Worm (Caenorhabditis elegans) whole organism, L4 larva: Measurements from ENCODE around the gene hlh-13.

Experiments
- D1046.2 ChIP-seq: fragments of 200-800 bp; sonication (Bioruptor generic); IDR thresholded peaks from 2 replicates; pipeline ENCODE4 v1.3.6; 2022; ENCODE audit warnings: missing genetic modification characterization, missing compliant biosample characterization
- F10B5.3 ChIP-seq: sonication (generic microtip); optimal IDR thresholded peaks from 2 replicates; lab custom pipeline; 2016; ENCODE audit warnings: mild to moderate bottlenecking, missing genetic modification characterization, missing compliant biosample characterization
- T20F7.1 ChIP-seq: fragments of 200-800 bp; sonication (Bioruptor generic); optimal IDR thresholded peaks from 2 replicates; lab custom pipeline; 2018; ENCODE audit warnings: mild to moderate bottlenecking, missing genetic modification characterization, missing compliant biosample characterization
- T26A8.4 ChIP-seq: fragments of 200-800 bp; sonication (Bioruptor generic); IDR thresholded peaks from 2 replicates; pipeline ENCODE4 v1.3.6; 2022; ENCODE audit warnings: missing genetic modification characterization, missing compliant biosample characterization
- Y105C5A.15 ChIP-seq: fragments of 200-800 bp; sonication (Bioruptor generic); IDR thresholded peaks from 2 replicates; pipeline ENCODE4 v1.3.6; 2022; ENCODE audit warnings: missing genetic modification characterization, missing compliant biosample characterization
- ZK337.2 ChIP-seq: fragments of 200-800 bp; sonication (Bioruptor generic); IDR thresholded peaks from 2 replicates; pipeline ENCODE4 v1.3.6; 2022; ENCODE audit warnings: missing genetic modification reagents, missing genetic modification characterization, missing compliant biosample characterization
- aha-1 ChIP-seq: fragments of 150-350 bp; peaks from one replicate; lab custom pipeline; 2014; ENCODE audit warnings: missing biosample characterization, missing genetic modification characterization
- ama-1 ChIP-seq: fragments of 150-350 bp; optimal IDR thresholded peaks from 2 replicates; lab custom pipeline; 2014; ENCODE audit warnings: inconsistent platforms, mixed read lengths
- attf-4 ChIP-seq: sonication (generic microtip); optimal IDR thresholded peaks from 3 replicates; lab custom pipeline; 2017; ENCODE audit warnings: missing biosample characterization, missing genetic modification characterization
- ceh-20 ChIP-seq: fragments of 200-800 bp; sonication (Bioruptor generic); IDR thresholded peaks from 2 replicates; pipeline ENCODE4 v1.3.6; 2022; ENCODE audit warnings: missing genetic modification reagents, missing genetic modification characterization, missing compliant biosample characterization
- ceh-44 ChIP-seq: fragments of 200-800 bp; sonication (Bioruptor generic); IDR thresholded peaks from 2 replicates; pipeline ENCODE4 v1.3.6; 2022; ENCODE audit warnings: missing genetic modification reagents, missing genetic modification characterization, missing compliant biosample characterization
- daf-16 ChIP-seq, 3 experiments: sonication (generic microtip); optimal IDR thresholded peaks; 2 replicates each; lab custom pipeline; 2016 to 2017; ENCODE audit warnings: missing genetic modification characterization in 3 of 3, missing genetic modification reagents in 3 of 3, mild to moderate bottlenecking in 2 of 3, missing compliant biosample characterization in 2 of 3, missing biosample characterization in 1 of 3, moderate library complexity in 1 of 3
- dmd-6 ChIP-seq: fragments of 200-800 bp; sonication (Bioruptor generic); IDR thresholded peaks from 2 replicates; pipeline ENCODE4 v1.3.6; 2022; ENCODE audit warnings: missing genetic modification reagents, missing genetic modification characterization, missing compliant biosample characterization
- dve-1 ChIP-seq: sonication (generic microtip); optimal IDR thresholded peaks from 2 replicates; lab custom pipeline; 2017; ENCODE audit warnings: antibody characterized with exemption, mild to moderate bottlenecking, missing genetic modification characterization, missing compliant biosample characterization; ENCODE audit not compliant: insufficient read depth
- fkh-10 ChIP-seq: fragments of 150-350 bp; optimal IDR thresholded peaks from 2 replicates; lab custom pipeline; 2014; ENCODE audit warnings: missing biosample characterization, missing genetic modification reagents, missing genetic modification characterization
- gei-8 ChIP-seq: fragments of 200-800 bp; sonication (Bioruptor generic); optimal IDR thresholded peaks from 2 replicates; lab custom pipeline; 2018; ENCODE audit warnings: mild to moderate bottlenecking, missing genetic modification characterization, missing compliant biosample characterization
- hif-1 ChIP-seq, 2 experiments: sonication (generic microtip); optimal IDR thresholded peaks; 2 replicates each; lab custom pipeline; 2016 to 2017; ENCODE audit warnings: missing compliant biosample characterization in 2 of 2, missing genetic modification characterization in 2 of 2, missing genetic modification reagents in 2 of 2, missing genotype in 2 of 2, mild to moderate bottlenecking in 1 of 2
- hmg-1.1 ChIP-seq: fragments of 200-800 bp; sonication (Bioruptor generic); IDR thresholded peaks from 2 replicates; pipeline ENCODE4 v1.3.6; 2022; ENCODE audit warnings: missing genetic modification reagents, missing genetic modification characterization, missing compliant biosample characterization
- lim-7 ChIP-seq: fragments of 200-800 bp; sonication (Bioruptor generic); IDR thresholded peaks from 2 replicates; pipeline ENCODE4 v1.3.6; 2022; ENCODE audit warnings: missing genetic modification characterization, missing compliant biosample characterization
- lin-1 ChIP-seq: fragments of 200-800 bp; sonication (Bioruptor generic); IDR thresholded peaks from 2 replicates; pipeline ENCODE4 v1.3.6; 2022; ENCODE audit warnings: missing genetic modification reagents, missing genetic modification characterization, missing compliant biosample characterization
- lin-38 ChIP-seq: fragments of 200-800 bp; sonication (Bioruptor generic); IDR thresholded peaks from 2 replicates; pipeline ENCODE4 v1.3.6; 2022; ENCODE audit warnings: missing genetic modification reagents, missing genetic modification characterization, missing compliant biosample characterization
- lsy-2 ChIP-seq, 2 experiments: fragments of 150-350 bp in 1 of 2; sonication (generic microtip) in 1 of 2; optimal IDR thresholded peaks; 2 replicates each; lab custom pipeline; 2014 to 2017; ENCODE audit warnings: missing biosample characterization in 2 of 2, missing genetic modification characterization in 2 of 2
- madf-9 ChIP-seq: fragments of 200-800 bp; sonication (Bioruptor generic); conservative IDR thresholded peaks from 2 replicates; pipeline ENCODE4 v1.3.6; 2022; ENCODE audit warnings: missing genetic modification reagents, missing genetic modification characterization, missing compliant biosample characterization
- mdl-1 ChIP-seq, 2 experiments: fragments of 150-350 bp in 1 of 2; sonication (generic microtip) in 1 of 2; optimal IDR thresholded peaks; 2 replicates each; lab custom pipeline; 2014 to 2017; ENCODE audit warnings: missing biosample characterization in 2 of 2, missing genetic modification characterization in 2 of 2
- mep-1 ChIP-seq: fragments of 150-350 bp; sonication (generic microtip); optimal IDR thresholded peaks from 3 replicates; lab custom pipeline; 2014; ENCODE audit warnings: missing biosample characterization, missing genetic modification characterization
- mes-2 ChIP-seq: sonication (generic microtip); optimal IDR thresholded peaks from 2 replicates; lab custom pipeline; 2016; ENCODE audit warnings: missing genotype, mild to moderate bottlenecking, missing genetic modification characterization, missing compliant biosample characterization; ENCODE audit not compliant: poor library complexity, severe bottlenecking
- mxl-2 ChIP-seq: fragments of 200-800 bp; sonication (Bioruptor generic); conservative IDR thresholded peaks from 2 replicates; pipeline ENCODE4 v1.3.6; 2022; ENCODE audit warnings: missing genetic modification reagents, missing genetic modification characterization, missing compliant biosample characterization
- mxl-3 ChIP-seq: fragments of 200-800 bp; sonication (Bioruptor generic); optimal IDR thresholded peaks from 2 replicates; lab custom pipeline; 2018; ENCODE audit warnings: mild to moderate bottlenecking, missing genetic modification characterization, missing compliant biosample characterization
- nhr-10 ChIP-seq: fragments of 150-350 bp; optimal IDR thresholded peaks from 2 replicates; lab custom pipeline; 2014; ENCODE audit warnings: missing biosample characterization, missing genetic modification characterization
- nhr-102 ChIP-seq: sonication (generic microtip); optimal IDR thresholded peaks from 2 replicates; lab custom pipeline; 2016; ENCODE audit warnings: mild to moderate bottlenecking, missing genetic modification characterization, moderate library complexity, missing compliant biosample characterization
- nhr-25 ChIP-seq: sonication (generic microtip); optimal IDR thresholded peaks from 2 replicates; lab custom pipeline; 2017; ENCODE audit warnings: missing genetic modification characterization, mild to moderate bottlenecking, missing compliant biosample characterization, antibody characterized with exemption, moderate library complexity, borderline replicate concordance; ENCODE audit not compliant: insufficient read depth
- nhr-28 ChIP-seq: fragments of 150-350 bp; optimal IDR thresholded peaks from 2 replicates; lab custom pipeline; 2014; ENCODE audit warnings: missing biosample characterization, missing genetic modification characterization
- nhr-42 ChIP-seq: fragments of 200-800 bp; sonication (Bioruptor generic); IDR thresholded peaks from 2 replicates; pipeline ENCODE4 v1.3.6; 2022; ENCODE audit warnings: missing genetic modification characterization, missing compliant biosample characterization
- nhr-48 ChIP-seq: sonication (generic microtip); optimal IDR thresholded peaks from 2 replicates; lab custom pipeline; 2016; ENCODE audit warnings: mild to moderate bottlenecking, missing genetic modification characterization, missing compliant biosample characterization
- nhr-6 ChIP-seq: fragments of 150-350 bp; optimal IDR thresholded peaks from 2 replicates; lab custom pipeline; 2014; ENCODE audit warnings: missing biosample characterization, missing genetic modification characterization
- nhr-76 ChIP-seq: fragments of 150-350 bp; optimal IDR thresholded peaks from 2 replicates; lab custom pipeline; 2014; ENCODE audit warnings: missing biosample characterization, missing genetic modification characterization
- nhr-77 ChIP-seq: fragments of 150-350 bp; optimal IDR thresholded peaks from 2 replicates; lab custom pipeline; 2014; ENCODE audit warnings: missing biosample characterization, missing genetic modification characterization
- php-3 ChIP-seq: fragments of 200-800 bp; sonication (Bioruptor generic); IDR thresholded peaks from 2 replicates; pipeline ENCODE4 v1.3.6; 2022; ENCODE audit warnings: missing genetic modification reagents, missing genetic modification characterization, missing compliant biosample characterization
- pqm-1 ChIP-seq: sonication (generic microtip); optimal IDR thresholded peaks from 2 replicates; lab custom pipeline; 2017; ENCODE audit warnings: missing biosample characterization, missing genetic modification characterization
- rbr-2 ChIP-seq: sonication (generic microtip); optimal IDR thresholded peaks from 2 replicates; lab custom pipeline; 2016; ENCODE audit warnings: missing genotype, missing genetic modification characterization, missing compliant biosample characterization
- spr-1 ChIP-seq: sonication (generic microtip); optimal IDR thresholded peaks from 2 replicates; lab custom pipeline; 2016; ENCODE audit warnings: mild to moderate bottlenecking, missing genetic modification characterization, missing compliant biosample characterization
- tag-97 ChIP-seq: fragments of 200-800 bp; sonication (Bioruptor generic); IDR thresholded peaks from 2 replicates; pipeline ENCODE4 v1.3.6; 2022; ENCODE audit warnings: missing genetic modification characterization, missing compliant biosample characterization
- unc-62 ChIP-seq, 3 experiments: fragments of 150-350 bp in 1 of 3; sonication (generic microtip); optimal IDR thresholded peaks in 2 of 3; peaks in 1 of 3; 1 replicate in 1 of 3; 2 replicates in 2 of 3; lab custom pipeline; 2014 to 2017; ENCODE audit warnings: missing biosample characterization in 3 of 3, missing genetic modification characterization in 3 of 3, missing genetic modification reagents in 3 of 3, missing genotype in 1 of 3
- zag-1 ChIP-seq: fragments of 150-350 bp; optimal IDR thresholded peaks from 2 replicates; lab custom pipeline; 2014; ENCODE audit warnings: missing biosample characterization, missing genetic modification characterization
- zfp-2 ChIP-seq: sonication (generic microtip); optimal IDR thresholded peaks from 2 replicates; lab custom pipeline; 2016; ENCODE audit warnings: mild to moderate bottlenecking, missing genetic modification characterization, missing compliant biosample characterization
- zip-2 ChIP-seq: fragments of 150-350 bp; optimal IDR thresholded peaks from 2 replicates; lab custom pipeline; 2014; ENCODE audit warnings: missing biosample characterization, missing genetic modification characterization
- ztf-11 ChIP-seq: fragments of 150-350 bp; optimal IDR thresholded peaks from 2 replicates; lab custom pipeline; 2014; ENCODE audit warnings: missing biosample characterization, missing genetic modification characterization
- ztf-7 ChIP-seq: fragments of 150-350 bp; optimal IDR thresholded peaks from 2 replicates; lab custom pipeline; 2014; ENCODE audit warnings: missing biosample characterization, missing genetic modification characterization

hlh-13 gene

ce11 chrX:4245124-4245523 lies 3.9 kb upstream of the hlh-13 start (continued):
- TF ChIP-seq pqm-1 (tag; lab: Kevin White, UChicago) (peak; percentile 62), hif-1 (tag; optimal IDR thresholded peaks at IDR 0.05; lab: Kevin White, UChicago) (no peak), madf-9 (no peak)

ce11 chrX:4246237-4246697 lies 2.8 kb upstream of the hlh-13 start:
- no peak for TF ChIP-seq zfp-2 (tag; lab: Kevin White, UChicago)
- TF ChIP-seq hmg-1.1 (GFP tag; lab: Robert Waterston, UW) = 0 out of 2 replicates have a peak, but pooled peaks have one; percentile 7
- peak; percentile 52 for TF ChIP-seq mes-2 (tag; lab: Kevin White, UChicago)
- TF ChIP-seq daf-16 (GFP tag; optimal IDR thresholded peaks at IDR 0.05; lab: Kevin White, UChicago) = peak; percentile 8 to 58
- TF ChIP-seq daf-16 (tag; optimal IDR thresholded peaks at IDR 0.05; lab: Kevin White, UChicago) = peak; percentile 70
- TF ChIP-seq unc-62 (GFP tag; optimal IDR thresholded peaks at IDR 0.05 in 1 of 2; lab: Kevin White, UChicago) = peak in 1 of 2 experiments; percentile 91
- TF ChIP-seq unc-62 (tag; optimal IDR thresholded peaks at IDR 0.05; lab: Kevin White, UChicago) = no peak
- no peak for TF ChIP-seq nhr-76 (tag; lab: Kevin White, UChicago)
- TF ChIP-seq fkh-10 (GFP tag; lab: Kevin White, UChicago) = no peak
- TF ChIP-seq ama-1 = peak; percentile 91
- TF ChIP-seq zip-2 = peak; percentile 23
- peak; percentile 48 for TF ChIP-seq mep-1 (tag; lab: Kevin White, UChicago)
- peak; percentile 70 for TF ChIP-seq mxl-3
- peak; percentile 2 for TF ChIP-seq spr-1 (tag; lab: Kevin White, UChicago)
- no peak for TF ChIP-seq F10B5.3 (tag; lab: Kevin White, UChicago)
- TF ChIP-seq madf-9 = no peak
- peak; percentile 26; the same call in 1 of the 2 replicates for TF ChIP-seq dmd-6 (GFP tag; lab: Robert Waterston, UW)
- TF ChIP-seq attf-4 (tag; lab: Kevin White, UChicago) = no peak
- no peak for TF ChIP-seq lsy-2 (tag; optimal IDR thresholded peaks at IDR 0.05; lab: Kevin White, UChicago)
- TF ChIP-seq lin-38 = no peak
- no peak for TF ChIP-seq Y105C5A.15 (GFP tag; lab: Robert Waterston, UW)
- no peak for TF ChIP-seq gei-8 (GFP tag; lab: Kevin White, UChicago)
- TF ChIP-seq mxl-2 (GFP tag; lab: Robert Waterston, UW) = 0 out of 2 replicates have a peak, but pooled peaks have one; percentile 2
- TF ChIP-seq ZK337.2 (GFP tag; lab: Robert Waterston, UW) = no peak
- no peak for TF ChIP-seq nhr-48
- peak; percentile 40 for TF ChIP-seq nhr-10 (tag; lab: Kevin White, UChicago)
- 0 out of 2 replicates have a peak, but pooled peaks have one; percentile 54 for TF ChIP-seq lim-7 (GFP tag; lab: Robert Waterston, UW)
- no peak for TF ChIP-seq nhr-6 (tag; lab: Kevin White, UChicago)
- peak; percentile 38 for TF ChIP-seq nhr-102 (tag; lab: Kevin White, UChicago)
- no peak for TF ChIP-seq ztf-11 (tag; lab: Kevin White, UChicago)
- TF ChIP-seq nhr-25 (tag; lab: Kevin White, UChicago) = no peak
- no peak for TF ChIP-seq rbr-2 (tag; lab: Kevin White, UChicago)
- peak; percentile 65 for TF ChIP-seq dve-1 (tag; lab: Kevin White, UChicago)
- TF ChIP-seq lin-1 (GFP tag; lab: Robert Waterston, UW) = no peak
- TF ChIP-seq tag-97 (GFP tag; lab: Robert Waterston, UW) = no peak
- no peak for TF ChIP-seq aha-1 (tag; lab: Kevin White, UChicago)
- TF ChIP-seq ceh-44 (GFP tag; lab: Robert Waterston, UW) = no peak
- TF ChIP-seq T20F7.1 (GFP tag; lab: Kevin White, UChicago) = peak; percentile 52
- TF ChIP-seq mdl-1 (tag; optimal IDR thresholded peaks at IDR 0.05; lab: Kevin White, UChicago) = peak in 1 of 2 experiments; percentile 73
- TF ChIP-seq ztf-7 (tag; lab: Kevin White, UChicago) = no peak
- 0 out of 2 replicates have a peak, but pooled peaks have one; percentile 35 for TF ChIP-seq ceh-20 (GFP tag; lab: Robert Waterston, UW)
- no peak for TF ChIP-seq D1046.2 (GFP tag; lab: Robert Waterston, UW)
- peak; percentile 57; the same call in 1 of the 2 replicates for TF ChIP-seq php-3 (GFP tag; lab: Robert Waterston, UW)
- TF ChIP-seq zag-1 (tag; lab: Kevin White, UChicago) = no peak
- TF ChIP-seq nhr-77 (tag; lab: Kevin White, UChicago) = peak; percentile 37
- TF ChIP-seq nhr-28 (tag; lab: Kevin White, UChicago) = peak; percentile 18
- TF ChIP-seq T26A8.4 (GFP tag; lab: Robert Waterston, UW) = peak; percentile 62; the same call in 1 of the 2 replicates
- peak; percentile 19 for TF ChIP-seq pqm-1 (tag; lab: Kevin White, UChicago)
- peak; percentile 14; the same call in 1 of the 2 replicates for TF ChIP-seq nhr-42 (GFP tag; lab: Robert Waterston, UW)
